Worm (Caenorhabditis elegans): ENCODE measurements around the gene ceeh-1.
A peak's percentile ranks its signal among the peaks of the same experiment; 100 is the strongest.

DNA sequence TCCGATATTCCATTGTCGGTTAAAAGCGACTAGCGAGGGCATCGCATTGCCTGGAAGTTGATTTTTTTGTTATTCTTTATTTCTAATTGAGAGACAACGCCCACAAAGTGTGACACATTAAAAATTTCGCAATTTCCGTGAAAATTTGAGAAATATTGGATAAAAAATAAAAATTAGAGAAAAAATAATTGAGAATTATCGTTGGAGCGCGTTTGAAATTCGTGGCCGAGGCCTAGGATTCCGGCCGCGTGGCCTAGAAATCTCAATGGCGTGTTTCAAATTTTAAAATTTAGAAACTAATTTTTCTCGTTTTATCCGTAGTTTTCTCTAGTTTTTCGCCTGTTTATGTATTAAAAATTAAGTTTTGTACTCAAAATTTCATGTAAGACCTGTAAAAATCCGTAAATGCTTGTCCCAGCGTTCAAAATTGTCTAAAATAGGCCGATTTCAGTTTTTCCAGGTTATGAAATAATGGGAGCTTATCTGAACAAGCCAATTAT lies 48.8 kb downstream of the ceeh-1 start, which contains the start of the genes dagl-2 and ppm-1.G:
- TF ChIP-seq ZK546.5 (tag; optimal IDR thresholded peaks at IDR 0.05) (no peak), hif-1 (tag; optimal IDR thresholded peaks at IDR 0.05) (peak in 1 of 2 experiments; percentile 82), zag-1 (tag; optimal IDR thresholded peaks at IDR 0.05) (no peak), unc-62 (GFP tag; optimal IDR thresholded peaks at IDR 0.05 in 1 of 2) (no peak), unc-62 (tag; optimal IDR thresholded peaks at IDR 0.05) (no peak), ztf-11 (tag; optimal IDR thresholded peaks at IDR 0.05) (no peak), F10B5.3 (tag; optimal IDR thresholded peaks at IDR 0.05) (no peak), mes-2 (tag; optimal IDR thresholded peaks at IDR 0.05; ENCODE audit: poor library complexity, severe bottlenecking) (peak; percentile 97), nhr-76 (tag; optimal IDR thresholded peaks at IDR 0.05) (no peak), fkh-10 (GFP tag; optimal IDR thresholded peaks at IDR 0.05) (peak; percentile 52), nhr-6 (tag; optimal IDR thresholded peaks at IDR 0.05) (peak; percentile 72)
